Worm (Caenorhabditis elegans): ENCODE measurements around the gene F58A4.6.

F58A4.6 gene

ce11 chrIII:9631117-9631655 is 16.9 kb downstream of the F58A4.6 start, which contains the start of gene ubc-7:
ubc-7 (minus strand) TSS chrIII:9631167.
- TF ChIP-seq jun-1 (tag; optimal IDR thresholded peaks at IDR 0.05) (peak; percentile 72), lin-15B (tag; optimal IDR thresholded peaks at IDR 0.05) (peak; percentile 74), fkh-8 (tag; optimal IDR thresholded peaks at IDR 0.05) (peak; percentile 78), egl-27 (tag; optimal IDR thresholded peaks at IDR 0.05) (no peak), ztf-4 (tag; optimal IDR thresholded peaks at IDR 0.05) (peak; percentile 56), nhr-71 (tag; optimal IDR thresholded peaks at IDR 0.05) (peak; percentile 88), isw-1 (GFP tag; IDR thresholded peaks at IDR 0.05) (peak; percentile 82), ceh-8 (GFP tag; optimal IDR thresholded peaks at IDR 0.05) (no peak), tbx-2 (tag; optimal IDR thresholded peaks at IDR 0.05) (peak; percentile 85), nhr-90 (tag; optimal IDR thresholded peaks at IDR 0.05; ENCODE audit: poor library complexity) (peak; percentile 81), F16B12.6 (tag; optimal IDR thresholded peaks at IDR 0.05) (peak; percentile 65), ceh-63 (GFP tag; optimal IDR thresholded peaks at IDR 0.05) (no peak), snpc-4 (tag; optimal IDR thresholded peaks at IDR 0.05) (peak; percentile 55), pqm-1 (tag; optimal IDR thresholded peaks at IDR 0.05) (no peak), C16A3.4 (tag; optimal IDR thresholded peaks at IDR 0.05) (peak; percentile 85), lir-3 (tag; optimal IDR thresholded peaks at IDR 0.05; ENCODE audit: poor library complexity) (peak; percentile 69), Y116A8C.19 (tag; optimal IDR thresholded peaks at IDR 0.05; ENCODE audit: borderline replicate concordance) (no peak), swsn-7 (tag; optimal IDR thresholded peaks at IDR 0.05) (peak; percentile 75), tlp-1 (tag; optimal IDR thresholded peaks at IDR 0.05) (no peak), lin-35 (GFP tag; optimal IDR thresholded peaks at IDR 0.05) (peak; percentile 99), nhr-237 (tag; optimal IDR thresholded peaks at IDR 0.05) (peak; percentile 55), fos-1 (tag; optimal IDR thresholded peaks at IDR 0.05) (peak; percentile 63), nhr-28 (tag; optimal IDR thresholded peaks at IDR 0.05) (no peak), mab-9 (GFP tag; IDR thresholded peaks at IDR 0.05) (no peak), hlh-17 (GFP tag; optimal IDR thresholded peaks at IDR 0.05; ENCODE audit: borderline replicate concordance) (no peak), fkh-10 (GFP tag; optimal IDR thresholded peaks at IDR 0.05) (peak; percentile 25), lin-13 (GFP tag; optimal IDR thresholded peaks at IDR 0.05) (peak; percentile 73), ceh-88 (GFP tag; IDR thresholded peaks at IDR 0.05) (peak; percentile 57), vab-15 (tag; optimal IDR thresholded peaks at IDR 0.05) (no peak), blmp-1 (tag; optimal IDR thresholded peaks at IDR 0.05) (peak; percentile 99), aha-1 (tag; optimal IDR thresholded peaks at IDR 0.05) (peak; percentile 28), mef-2 (tag; optimal IDR thresholded peaks at IDR 0.05) (no peak), mdl-1 (tag; optimal IDR thresholded peaks at IDR 0.05) (peak in 1 of 2 experiments; percentile 93), ceh-90 (tag; optimal IDR thresholded peaks at IDR 0.05) (peak; percentile 17), aly-2 (tag; optimal IDR thresholded peaks at IDR 0.05) (peak; percentile 15), xbp-1 (tag; optimal IDR thresholded peaks at IDR 0.05) (peak; percentile 79), nhr-76 (tag; optimal IDR thresholded peaks at IDR 0.05) (no peak), zip-4 (GFP tag; optimal IDR thresholded peaks at IDR 0.05) (no peak), dpl-1 (GFP tag; optimal IDR thresholded peaks at IDR 0.05) (peak; percentile 98 to 99 (median 99)), sup-37 (GFP tag; optimal IDR thresholded peaks at IDR 0.05) (no peak), ztf-11 (tag; optimal IDR thresholded peaks at IDR 0.05) (no peak), ceh-82 (tag; optimal IDR thresholded peaks at IDR 0.05) (peak; percentile 53 to 89 (median 79)), unc-86 (tag; optimal IDR thresholded peaks at IDR 0.05) (peak; percentile 74), nhr-11 (tag; optimal IDR thresholded peaks at IDR 0.05) (peak; percentile 38), sox-4 (tag; optimal IDR thresholded peaks at IDR 0.05) (peak; percentile 51), skn-1 (tag; optimal IDR thresholded peaks at IDR 0.05) (peak; percentile 93), efl-1 (optimal IDR thresholded peaks at IDR 0.05) (peak; percentile 91 to 99), efl-1 (GFP tag; optimal IDR thresholded peaks at IDR 0.05 in 1 of 2) (peak; percentile 100), nhr-19 (GFP tag; conservative IDR thresholded peaks at IDR 0.05) (peak; percentile 85), fkh-4 (tag; optimal IDR thresholded peaks at IDR 0.05; ENCODE audit: borderline replicate concordance) (no peak), unc-62 (GFP tag; optimal IDR thresholded peaks at IDR 0.05) (no peak), irx-1 (tag; optimal IDR thresholded peaks at IDR 0.05) (peak; percentile 67), unc-130 (tag; optimal IDR thresholded peaks at IDR 0.05) (peak; percentile 88)
